Worm (Caenorhabditis elegans): ENCODE measurements around the gene nhr-226.

DNA sequence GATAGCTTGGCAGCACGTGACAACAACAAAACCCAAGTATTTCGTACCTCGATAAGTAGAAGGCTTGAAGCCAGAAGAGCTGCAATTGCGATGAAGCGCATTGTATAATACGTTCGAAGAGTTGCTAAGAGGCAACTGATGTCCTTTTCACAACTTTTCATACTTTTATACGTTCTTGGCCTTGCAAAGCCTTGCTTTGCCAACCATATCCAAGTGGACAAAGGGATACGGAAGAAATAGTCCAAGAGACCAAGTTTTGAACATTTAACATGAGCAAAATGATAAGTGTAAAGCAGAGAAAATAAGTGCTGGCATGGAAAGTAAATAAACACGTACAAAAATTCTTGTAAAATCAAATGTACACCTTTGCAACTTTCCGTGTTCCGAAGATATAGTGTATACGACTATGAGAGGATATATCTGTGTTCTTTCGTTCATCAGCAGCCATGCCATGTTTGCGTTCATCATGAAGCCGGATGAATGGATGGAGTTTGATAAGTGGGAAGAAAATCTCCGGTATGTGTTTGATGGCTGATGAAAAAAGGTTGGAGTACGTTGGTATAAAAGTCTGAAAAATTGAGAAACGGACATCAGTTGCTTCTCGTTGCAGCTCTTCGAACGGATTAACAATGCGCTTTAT, 20.3 kb upstream of the nhr-226 start, which contains the start of the genes Y5H2A.4 and abu-4:
- TF ChIP-seq ceh-30 (tag; optimal IDR thresholded peaks at IDR 0.05), result no peak
- TF ChIP-seq sdc-2 (tag; optimal IDR thresholded peaks at IDR 0.05), result no peak
- no peak for TF ChIP-seq tbx-2 (tag; optimal IDR thresholded peaks at IDR 0.05)
- TF ChIP-seq pqm-1 (tag; optimal IDR thresholded peaks at IDR 0.05), result no peak
- TF ChIP-seq sox-2 (GFP tag; IDR thresholded peaks at IDR 0.05), result no peak
- TF ChIP-seq hlh-30 (tag; optimal IDR thresholded peaks at IDR 0.05; ENCODE audit: insufficient read depth), result no peak
